Worm (Caenorhabditis elegans): Measurements from ENCODE around the gene toca-2.
A peak's percentile ranks its signal among the peaks of the same experiment; 100 is the strongest.

The toca-2 gene

DNA sequence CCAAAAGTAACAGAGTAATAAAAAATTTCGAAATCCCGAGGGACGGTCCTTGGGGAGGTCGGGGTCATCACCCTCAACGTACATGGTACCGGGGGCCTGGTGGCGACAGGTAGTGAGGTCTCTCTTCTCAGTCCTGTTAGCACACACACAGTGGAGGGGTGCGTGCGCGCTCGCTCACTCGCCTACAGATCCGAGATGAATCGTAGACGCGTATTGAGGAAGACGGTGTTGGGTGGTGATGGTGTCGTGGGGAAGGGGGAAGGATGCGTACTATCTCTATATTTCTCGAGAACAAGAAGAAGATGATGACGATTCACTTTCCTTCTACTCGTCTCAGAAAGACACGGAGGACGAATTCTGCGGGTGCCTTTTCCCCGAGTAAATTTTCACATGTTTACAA is 41.9 kb upstream of the toca-2 start (continued):
- TF ChIP-seq nhr-102 (tag; optimal IDR thresholded peaks at IDR 0.05) (no peak), sdz-12 (GFP tag; optimal IDR thresholded peaks at IDR 0.05) (no peak), pqm-1 (tag; optimal IDR thresholded peaks at IDR 0.05) (no peak), lin-29 (GFP tag; IDR thresholded peaks at IDR 0.05) (no peak), daf-19 (GFP tag; conservative IDR thresholded peaks at IDR 0.05) (no peak), gei-8 (GFP tag; optimal IDR thresholded peaks at IDR 0.05) (no peak), spr-3 (GFP tag; optimal IDR thresholded peaks at IDR 0.05) (no peak), lin-15B (tag; optimal IDR thresholded peaks at IDR 0.05) (no peak), daf-8 (GFP tag; IDR thresholded peaks at IDR 0.05) (no peak), ceh-44 (GFP tag; IDR thresholded peaks at IDR 0.05) (no peak), mdt-29 (GFP tag; IDR thresholded peaks at IDR 0.05) (no peak), nhr-111 (GFP tag; optimal IDR thresholded peaks at IDR 0.05) (peak; percentile 10), nhr-41 (GFP tag; IDR thresholded peaks at IDR 0.05) (no peak), ceh-82 (tag; optimal IDR thresholded peaks at IDR 0.05) (no peak), daf-12 (tag; optimal IDR thresholded peaks at IDR 0.05) (no peak), nhr-48 (tag; optimal IDR thresholded peaks at IDR 0.05) (no peak), dve-1 (tag; optimal IDR thresholded peaks at IDR 0.05; ENCODE audit: insufficient read depth) (no peak), pha-4 (GFP tag; IDR thresholded peaks at IDR 0.05) (no peak), pha-4 (tag; optimal IDR thresholded peaks at IDR 0.05) (no peak)

DNA sequence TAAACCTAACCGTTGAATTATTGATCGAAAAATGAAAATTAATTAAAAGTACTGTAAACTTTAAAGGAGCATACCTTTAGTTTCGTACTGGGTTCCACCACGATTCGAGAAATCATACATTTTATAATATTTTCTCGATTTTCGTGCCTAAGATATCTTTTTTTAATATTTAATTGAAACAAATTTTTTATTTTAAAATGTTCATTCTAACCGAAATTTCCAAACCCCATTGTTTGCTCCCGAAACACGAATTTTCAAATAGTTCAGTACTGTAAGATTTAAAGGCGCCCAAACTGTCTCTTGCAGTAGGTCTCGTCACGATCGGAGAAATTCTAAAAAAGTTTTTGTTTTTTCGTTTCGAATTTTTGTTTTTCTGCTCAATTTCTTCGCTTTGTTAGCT is 40.7 kb upstream of the toca-2 start:
- TF ChIP-seq mes-2 (tag; optimal IDR thresholded peaks at IDR 0.05; ENCODE audit: poor library complexity, severe bottlenecking) (no peak), F49E8.2 (tag; optimal IDR thresholded peaks at IDR 0.05; ENCODE audit: borderline replicate concordance) (peak; percentile 17)

DNA sequence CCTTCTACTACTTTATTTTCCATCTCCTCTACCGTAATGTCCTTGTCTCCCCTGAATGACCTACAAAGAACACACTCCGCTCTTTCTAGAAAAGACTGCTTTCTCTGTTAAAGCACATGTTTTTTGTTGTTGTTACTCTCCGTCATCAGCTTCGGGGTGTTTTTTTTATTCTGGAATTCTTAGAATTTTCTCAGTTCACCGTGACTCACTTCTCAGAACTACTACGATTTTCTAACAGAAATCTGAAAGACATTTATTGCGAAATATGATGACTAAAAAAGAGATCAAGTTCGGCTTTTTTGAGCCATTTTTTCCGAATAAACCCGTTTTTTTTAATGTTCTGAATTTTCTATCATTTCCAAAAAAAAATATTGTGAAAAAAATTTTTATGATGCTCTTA is 39.4 kb upstream of the toca-2 start:
- TF ChIP-seq sdz-12 (GFP tag; optimal IDR thresholded peaks at IDR 0.05) (no peak), lir-3 (tag; optimal IDR thresholded peaks at IDR 0.05) (no peak), lin-39 (tag; optimal IDR thresholded peaks at IDR 0.05) (no peak), mes-2 (tag; optimal IDR thresholded peaks at IDR 0.05; ENCODE audit: poor library complexity, severe bottlenecking) (no peak), rbr-2 (tag; optimal IDR thresholded peaks at IDR 0.05) (no peak), arid-1 (GFP tag; conservative IDR thresholded peaks at IDR 0.05) (no peak), spr-1 (tag; optimal IDR thresholded peaks at IDR 0.05) (no peak), F44E2.7 (GFP tag; IDR thresholded peaks at IDR 0.05) (no peak), lin-15B (tag; optimal IDR thresholded peaks at IDR 0.05) (no peak), lin-29 (GFP tag; IDR thresholded peaks at IDR 0.05) (no peak), aha-1 (tag) (no peak), daf-16 (GFP tag; optimal IDR thresholded peaks at IDR 0.05) (no peak), daf-16 (tag; optimal IDR thresholded peaks at IDR 0.05) (no peak), dve-1 (tag; optimal IDR thresholded peaks at IDR 0.05; ENCODE audit: insufficient read depth) (no peak), fkh-10 (GFP tag; optimal IDR thresholded peaks at IDR 0.05) (no peak), set-16 (GFP tag; IDR thresholded peaks at IDR 0.05) (no peak), T26A8.4 (GFP tag; IDR thresholded peaks at IDR 0.05) (peak; percentile 21; the same call in 1 of the 2 replicates), ama-1 (optimal IDR thresholded peaks at IDR 0.05) (no peak), mdt-29 (GFP tag; IDR thresholded peaks at IDR 0.05) (no peak), nhr-10 (tag; optimal IDR thresholded peaks at IDR 0.05) (no peak), zag-1 (tag; optimal IDR thresholded peaks at IDR 0.05) (no peak), unc-39 (tag; optimal IDR thresholded peaks at IDR 0.05) (no peak), ceh-20 (GFP tag; IDR thresholded peaks at IDR 0.05) (no peak), lin-38 (GFP tag; IDR thresholded peaks at IDR 0.05) (0 out of 2 replicates have a peak, but pooled peaks have one; percentile 9), hlh-30 (tag; optimal IDR thresholded peaks at IDR 0.05; ENCODE audit: insufficient read depth) (peak; percentile 21), T20F7.1 (GFP tag; optimal IDR thresholded peaks at IDR 0.05) (no peak), nhr-102 (tag; optimal IDR thresholded peaks at IDR 0.05) (no peak), F10B5.3 (tag; optimal IDR thresholded peaks at IDR 0.05) (no peak), hlh-11 (tag; optimal IDR thresholded peaks at IDR 0.05) (no peak), mep-1 (tag; optimal IDR thresholded peaks at IDR 0.05) (no peak), madf-9 (GFP tag; conservative IDR thresholded peaks at IDR 0.05) (no peak), dmd-9 (GFP tag; IDR thresholded peaks at IDR 0.05) (no peak), unc-62 (GFP tag; optimal IDR thresholded peaks at IDR 0.05 in 1 of 2) (peak in 1 of 2 experiments; percentile 2), unc-62 (tag; optimal IDR thresholded peaks at IDR 0.05) (no peak), mdl-1 (tag; optimal IDR thresholded peaks at IDR 0.05) (peak in 1 of 2 experiments; percentile 12), pqm-1 (tag; optimal IDR thresholded peaks at IDR 0.05) (no peak)

All from whole organism, L4 larva.